Worm (Caenorhabditis elegans) whole organism, mixed stage, embryonic: ENCODE data around the gene W04E12.3.

Experiments used
- M03D4.4 ChIP-seq: sonication (generic microtip); optimal IDR thresholded peaks from 2 replicates; lab custom pipeline; 2017; ENCODE audit warnings: mild to moderate bottlenecking, missing genetic modification characterization, missing compliant biosample characterization
- bed-3 ChIP-seq: fragments of 200-800 bp; sonication (Bioruptor generic); optimal IDR thresholded peaks from 3 replicates; lab custom pipeline; 2018; ENCODE audit warnings: mild to moderate bottlenecking, missing genetic modification characterization, moderate library complexity, missing compliant biosample characterization
- blmp-1 ChIP-seq: fragments of 150-350 bp; optimal IDR thresholded peaks from 2 replicates; lab custom pipeline; 2014; ENCODE audit warnings: missing biosample characterization, missing genetic modification characterization
- ceh-43 ChIP-seq: fragments of 200-800 bp; sonication (Bioruptor generic); optimal IDR thresholded peaks from 2 replicates; lab custom pipeline; 2018; ENCODE audit warnings: mild to moderate bottlenecking, missing genetic modification characterization, moderate library complexity, missing compliant biosample characterization
- ceh-83 ChIP-seq: fragments of 200-800 bp; sonication (Bioruptor generic); optimal IDR thresholded peaks from 2 replicates; lab custom pipeline; 2018; ENCODE audit warnings: mild to moderate bottlenecking, missing genetic modification characterization, missing compliant biosample characterization
- ces-1 ChIP-seq: fragments of 150-350 bp; optimal IDR thresholded peaks from 2 replicates; lab custom pipeline; 2014; ENCODE audit warnings: missing biosample characterization, missing genetic modification reagents, missing genetic modification characterization
- cnd-1 ChIP-seq: fragments of 200-800 bp; sonication (Bioruptor generic); optimal IDR thresholded peaks from 2 replicates; lab custom pipeline; 2018; ENCODE audit warnings: mild to moderate bottlenecking, missing genetic modification characterization, missing compliant biosample characterization
- drap-1 ChIP-seq: fragments of 200-800 bp; sonication (Bioruptor generic); optimal IDR thresholded peaks from 3 replicates; lab custom pipeline; 2018; ENCODE audit warnings: mild to moderate bottlenecking, missing genetic modification characterization, missing compliant biosample characterization
- elt-1 ChIP-seq: sonication (generic microtip); optimal IDR thresholded peaks from 2 replicates; lab custom pipeline; 2017; ENCODE audit warnings: missing genetic modification characterization, mild to moderate bottlenecking, missing compliant biosample characterization, antibody characterized with exemption, moderate library complexity, borderline replicate concordance; ENCODE audit not compliant: insufficient read depth
- elt-3 ChIP-seq: fragments of 150-350 bp; optimal IDR thresholded peaks from 2 replicates; lab custom pipeline; 2014; ENCODE audit warnings: missing biosample characterization, missing genetic modification characterization
- flh-1 ChIP-seq: fragments of 200-800 bp; sonication (Bioruptor generic); optimal IDR thresholded peaks from 2 replicates; lab custom pipeline; 2018; ENCODE audit warnings: mild to moderate bottlenecking, missing genetic modification characterization, moderate library complexity, missing compliant biosample characterization
- ham-2 ChIP-seq: fragments of 200-800 bp; sonication (Bioruptor generic); optimal IDR thresholded peaks from 2 replicates; lab custom pipeline; 2018; ENCODE audit warnings: mild to moderate bottlenecking, missing genetic modification characterization, missing compliant biosample characterization
- hlh-1 ChIP-seq: fragments of 150-350 bp; optimal IDR thresholded peaks from 2 replicates; lab custom pipeline; 2014; ENCODE audit warnings: missing biosample characterization, missing genetic modification reagents, missing genetic modification characterization
- lin-13 ChIP-seq: fragments of 150-350 bp; optimal IDR thresholded peaks from 2 replicates; lab custom pipeline; 2014; ENCODE audit warnings: missing biosample characterization, missing genetic modification characterization
- lin-32 ChIP-seq: fragments of 200-800 bp; sonication (Bioruptor generic); optimal IDR thresholded peaks from 2 replicates; lab custom pipeline; 2018; ENCODE audit warnings: mild to moderate bottlenecking, missing genetic modification characterization, missing compliant biosample characterization
- lsy-2 ChIP-seq: fragments of 150-350 bp; optimal IDR thresholded peaks from 2 replicates; lab custom pipeline; 2014; ENCODE audit warnings: missing biosample characterization, missing genetic modification characterization
- mab-5 ChIP-seq: fragments of 150-350 bp; optimal IDR thresholded peaks from 2 replicates; lab custom pipeline; 2014; ENCODE audit warnings: missing biosample characterization, missing genetic modification characterization
- mep-1 ChIP-seq: fragments of 150-350 bp; optimal IDR thresholded peaks from 2 replicates; lab custom pipeline; 2017; ENCODE audit warnings: missing biosample characterization, missing genetic modification reagents, missing genetic modification characterization, inconsistent platforms
- nhr-12 ChIP-seq: fragments of 150-350 bp; optimal IDR thresholded peaks from 2 replicates; lab custom pipeline; 2014; ENCODE audit warnings: missing biosample characterization, missing genetic modification characterization
- nhr-2 ChIP-seq: fragments of 150-350 bp; optimal IDR thresholded peaks from 2 replicates; lab custom pipeline; 2014; ENCODE audit warnings: missing biosample characterization, missing genetic modification characterization
- nhr-237 ChIP-seq: fragments of 150-350 bp; optimal IDR thresholded peaks from 2 replicates; lab custom pipeline; 2014; ENCODE audit warnings: missing biosample characterization, missing genetic modification characterization
- nhr-28 ChIP-seq: fragments of 150-350 bp; optimal IDR thresholded peaks from 2 replicates; lab custom pipeline; 2014; ENCODE audit warnings: missing biosample characterization, missing genetic modification characterization
- nhr-76 ChIP-seq: sonication (generic microtip); optimal IDR thresholded peaks from 2 replicates; lab custom pipeline; 2017; ENCODE audit warnings: missing biosample characterization, missing genetic modification characterization
- pha-4 ChIP-seq: fragments of 150-350 bp; optimal IDR thresholded peaks from 2 replicates; lab custom pipeline; 2018; ENCODE audit warnings: missing biosample characterization, missing genetic modification reagents, missing genetic modification characterization
- sem-2 ChIP-seq: fragments of 200-800 bp; sonication (Bioruptor generic); optimal IDR thresholded peaks from 2 replicates; lab custom pipeline; 2018; ENCODE audit warnings: mild to moderate bottlenecking, missing genetic modification characterization, missing compliant biosample characterization
- snpc-4 ChIP-seq: fragments of 150-350 bp; optimal IDR thresholded peaks from 2 replicates; lab custom pipeline; 2014; ENCODE audit warnings: missing biosample characterization, missing genetic modification characterization
- sptf-1 ChIP-seq: sonication (generic microtip); optimal IDR thresholded peaks from 2 replicates; lab custom pipeline; 2017; ENCODE audit warnings: mild to moderate bottlenecking, missing genetic modification characterization, moderate library complexity, missing compliant biosample characterization
- tbx-8 ChIP-seq: fragments of 200-800 bp; sonication (Bioruptor generic); optimal IDR thresholded peaks from 2 replicates; lab custom pipeline; 2018; ENCODE audit warnings: mild to moderate bottlenecking, missing genetic modification characterization, moderate library complexity, missing compliant biosample characterization
- unc-39 ChIP-seq: fragments of 150-350 bp; optimal IDR thresholded peaks from 2 replicates; lab custom pipeline; 2014; ENCODE audit warnings: missing biosample characterization, missing genetic modification characterization
- unc-62 ChIP-seq: fragments of 150-350 bp; optimal IDR thresholded peaks from 2 replicates; lab custom pipeline; 2014; ENCODE audit warnings: missing biosample characterization, missing genetic modification reagents, missing genetic modification characterization
- zip-8 ChIP-seq: fragments of 150-350 bp; optimal IDR thresholded peaks from 2 replicates; lab custom pipeline; 2014; ENCODE audit warnings: missing biosample characterization, missing genetic modification characterization
- ztf-11 ChIP-seq: fragments of 150-350 bp; optimal IDR thresholded peaks from 2 replicates; lab custom pipeline; 2014; ENCODE audit warnings: missing biosample characterization, missing genetic modification characterization

The W04E12.3 gene

ce11 chrV:19737458-19737857, 4.3 kb upstream of the W04E12.3 start, which contains the start of gene W04E12.7:
TSS of gene W04E12.7 (minus strand) at chrV:19737558.
- TF ChIP-seq nhr-237 (tag; lab: Kevin White, UChicago) (no peak), hlh-1 (tag; lab: Kevin White, UChicago) (no peak), mep-1 (tag; lab: Kevin White, UChicago) (no peak), flh-1 (GFP tag; lab: Kevin White, UChicago) (no peak), elt-3 (tag; lab: Kevin White, UChicago) (no peak), nhr-28 (tag; lab: Kevin White, UChicago) (no peak), M03D4.4 (tag; lab: Kevin White, UChicago) (no peak), unc-39 (tag; lab: Kevin White, UChicago) (no peak)

ce11 chrV:19738117-19738516, 3.6 kb upstream of the W04E12.3 start, which contains the start of gene fbxa-131:
TSS of gene fbxa-131 (plus strand) at chrV:19738417.
- TF ChIP-seq bed-3 (GFP tag; lab: Kevin White, UChicago) (no peak), sem-2 (no peak), snpc-4 (tag; lab: Kevin White, UChicago) (no peak), sptf-1 (tag; lab: Kevin White, UChicago) (no peak), nhr-2 (tag; lab: Kevin White, UChicago) (no peak), tbx-8 (GFP tag; lab: Kevin White, UChicago) (no peak), ceh-83 (GFP tag; lab: Kevin White, UChicago) (no peak), ceh-43 (no peak), flh-1 (GFP tag; lab: Kevin White, UChicago) (no peak), lin-32 (GFP tag; lab: Kevin White, UChicago) (no peak), nhr-12 (tag; lab: Kevin White, UChicago) (no peak), ces-1 (GFP tag; lab: Kevin White, UChicago) (no peak), mep-1 (tag; lab: Kevin White, UChicago) (no peak), hlh-1 (tag; lab: Kevin White, UChicago) (no peak), nhr-28 (tag; lab: Kevin White, UChicago) (no peak)

ce11 chrV:19741034-19741433, 717 bp upstream of the W04E12.3 start, which contains the start of gene W04E12.2:
TSS of gene W04E12.2 (minus strand) at chrV:19741134.
- TF ChIP-seq pha-4 (tag; lab: Kevin White, UChicago), result no peak

- TF ChIP-seq unc-62 (GFP tag; lab: Kevin White, UChicago), result no peak
- TF ChIP-seq mep-1 (tag; lab: Kevin White, UChicago), result no peak
- TF ChIP-seq ham-2 (GFP tag; lab: Kevin White, UChicago), result no peak
- no peak for TF ChIP-seq mab-5 (tag; lab: Kevin White, UChicago)
- no peak for TF ChIP-seq elt-1 (tag; lab: Kevin White, UChicago)
- TF ChIP-seq lin-32 (GFP tag; lab: Kevin White, UChicago), result no peak
Measured at ce11 chrV:19743305-19743704, 1.6 kb downstream of the W04E12.3 start, which contains the start of gene W04E12.4. TSS of gene W04E12.4 (plus strand) at chrV:19743605.

ce11 chrV:19743794-19744193, 2.0 kb downstream of the W04E12.3 start:
- no peak for TF ChIP-seq bed-3 (GFP tag; lab: Kevin White, UChicago)
- no peak for TF ChIP-seq ceh-43
- TF ChIP-seq ces-1 (GFP tag; lab: Kevin White, UChicago), result no peak
- TF ChIP-seq nhr-76 (tag; lab: Kevin White, UChicago), result no peak

- TF ChIP-seq elt-3 (tag; lab: Kevin White, UChicago), result no peak
Measured at ce11 chrV:19744210-19744609, 2.5 kb downstream of the W04E12.3 start.

ce11 chrV:19745852-19746251, 4.1 kb downstream of the W04E12.3 start, which contains the start of gene W04E12.5:
TSS of gene W04E12.5 (plus strand) at chrV:19746152.
- TF ChIP-seq zip-8 (tag; lab: Kevin White, UChicago), result no peak
- no peak for TF ChIP-seq ztf-11
- no peak for TF ChIP-seq drap-1
- TF ChIP-seq ceh-43, result no peak
- TF ChIP-seq ceh-83 (GFP tag; lab: Kevin White, UChicago), result no peak
- no peak for TF ChIP-seq blmp-1 (tag; lab: Kevin White, UChicago)
- no peak for TF ChIP-seq lsy-2 (tag; lab: Kevin White, UChicago)
- no peak for TF ChIP-seq nhr-2 (tag; lab: Kevin White, UChicago)
- no peak for TF ChIP-seq cnd-1
- TF ChIP-seq mep-1 (tag; lab: Kevin White, UChicago), result no peak
- TF ChIP-seq flh-1 (GFP tag; lab: Kevin White, UChicago), result no peak
- TF ChIP-seq sptf-1 (tag; lab: Kevin White, UChicago), result no peak
- TF ChIP-seq lin-13 (tag; lab: Kevin White, UChicago), result no peak
- TF ChIP-seq ces-1 (GFP tag; lab: Kevin White, UChicago), result no peak
- TF ChIP-seq unc-62 (GFP tag; lab: Kevin White, UChicago), result no peak
- no peak for TF ChIP-seq M03D4.4 (tag; lab: Kevin White, UChicago)
- no peak for TF ChIP-seq nhr-237 (tag; lab: Kevin White, UChicago)
- no peak for TF ChIP-seq lin-32 (GFP tag; lab: Kevin White, UChicago)
